Worm (Caenorhabditis elegans) whole organism, early embryonic: Measurements from ENCODE around the gene snt-2.

ENCODE experiments used
- F13C5.2 ChIP-seq: sonication (generic microtip); optimal IDR thresholded peaks from 2 replicates; lab custom pipeline; 2017; ENCODE audit warnings: mild to moderate bottlenecking, missing genetic modification characterization, inconsistent platforms, missing compliant biosample characterization
- aly-1 ChIP-seq: sonication (generic microtip); optimal IDR thresholded peaks from 2 replicates; lab custom pipeline; 2016; ENCODE audit warnings: missing genetic modification characterization, missing compliant biosample characterization
- ama-1 ChIP-seq: fragments of 150-350 bp; optimal IDR thresholded peaks from 2 replicates; lab custom pipeline; 2014
- ceh-13 ChIP-seq: fragments of 200-800 bp; sonication (Bioruptor generic); optimal IDR thresholded peaks from 2 replicates; lab custom pipeline; 2018; ENCODE audit warnings: mild to moderate bottlenecking, missing genetic modification characterization, missing compliant biosample characterization
- ceh-36 ChIP-seq: sonication (generic microtip); optimal IDR thresholded peaks from 2 replicates; lab custom pipeline; 2016; ENCODE audit warnings: missing genetic modification characterization, inconsistent platforms, missing compliant biosample characterization
- flt-1 ChIP-seq: fragments of 200-800 bp; sonication (Bioruptor generic); IDR thresholded peaks from 2 replicates; pipeline ENCODE4 v1.3.6; 2022; ENCODE audit warnings: missing genetic modification characterization, missing compliant biosample characterization
- hmg-4 ChIP-seq: fragments of 200-800 bp; sonication (Bioruptor generic); optimal IDR thresholded peaks from 2 replicates; lab custom pipeline; 2018; ENCODE audit warnings: mild to moderate bottlenecking, missing genetic modification characterization, missing compliant biosample characterization
- pes-1 ChIP-seq: fragments of 200-800 bp; sonication (Bioruptor generic); IDR thresholded peaks from 2 replicates; pipeline ENCODE4 v1.3.6; 2022; ENCODE audit warnings: missing genetic modification reagents, missing genetic modification characterization, missing compliant biosample characterization
- scrt-1 ChIP-seq: fragments of 200-800 bp; sonication (Bioruptor generic); IDR thresholded peaks from 2 replicates; pipeline ENCODE4 v1.3.6; 2022; ENCODE audit warnings: missing genetic modification characterization, missing compliant biosample characterization
- tbx-11 ChIP-seq: fragments of 200-800 bp; sonication (Bioruptor generic); IDR thresholded peaks from 2 replicates; pipeline ENCODE4 v1.3.6; 2022; ENCODE audit warnings: missing genetic modification characterization, missing compliant biosample characterization
- tbx-37 ChIP-seq: fragments of 200-800 bp; sonication (Bioruptor generic); conservative IDR thresholded peaks from 2 replicates; pipeline ENCODE4 v1.3.6; 2022; ENCODE audit warnings: missing genetic modification reagents, missing genetic modification characterization, missing compliant biosample characterization
- tra-4 ChIP-seq: sonication (generic microtip); optimal IDR thresholded peaks from 2 replicates; lab custom pipeline; 2017; ENCODE audit warnings: missing genetic modification characterization, missing compliant biosample characterization

ce11 chrIII:819313-819712, 25.8 kb upstream of the snt-2 start:
- TF ChIP-seq tbx-37 (GFP tag; lab: Robert Waterston, UW) = no peak
- TF ChIP-seq pes-1 (GFP tag; lab: Robert Waterston, UW) = no peak
- TF ChIP-seq ama-1 (lab: Kevin White, UChicago) = no peak
- TF ChIP-seq ceh-13 (GFP tag; lab: Kevin White, UChicago) = no peak
- TF ChIP-seq scrt-1 = no peak
- TF ChIP-seq tbx-11 (GFP tag; lab: Robert Waterston, UW) = no peak
- no peak for TF ChIP-seq hmg-4
- TF ChIP-seq tra-4 = no peak
- TF ChIP-seq flt-1 = no peak
- TF ChIP-seq F13C5.2 (tag; lab: Kevin White, UChicago) = no peak
- TF ChIP-seq ceh-36 (tag; lab: Kevin White, UChicago) = no peak
- no peak for TF ChIP-seq aly-1 (tag; lab: Kevin White, UChicago)
